Fruit fly (Drosophila melanogaster) whole organism, embryonic: ENCODE data around the gene Hacd1.

Source experiments
- Abd-B ChIP-seq: fragments of 200-800 bp; sonication (Bioruptor generic); optimal IDR thresholded peaks from 2 replicates; lab custom pipeline; 2018; ENCODE audit warnings: missing biosample characterization, mild to moderate bottlenecking, missing genetic modification characterization, moderate library complexity
- CG11398 ChIP-seq: fragments of 200-800 bp; sonication (Bioruptor generic); optimal IDR thresholded peaks from 2 replicates; lab custom pipeline; 2016; ENCODE audit warnings: missing biosample characterization, missing genetic modification characterization
- CG13296 ChIP-seq: fragments of 200-800 bp; sonication (Bioruptor generic); optimal IDR thresholded peaks from 3 replicates; lab custom pipeline; 2018; ENCODE audit warnings: missing biosample characterization, mild to moderate bottlenecking, missing genetic modification characterization
- CG15479 ChIP-seq: fragments of 200-800 bp; sonication (Bioruptor generic); optimal IDR thresholded peaks from 3 replicates; lab custom pipeline; 2019; ENCODE audit warnings: missing biosample characterization, mild to moderate bottlenecking, missing genetic modification characterization, moderate library complexity
- CG17829 ChIP-seq: fragments of 200-800 bp; optimal IDR thresholded peaks from 2 replicates; lab custom pipeline; 2019; ENCODE audit warnings: missing biosample characterization, mild to moderate bottlenecking, missing genetic modification characterization, moderate library complexity
- CG1832 ChIP-seq: fragments of 200-800 bp; sonication (Bioruptor generic); optimal IDR thresholded peaks from 2 replicates; lab custom pipeline; 2017; ENCODE audit warnings: missing biosample characterization, mild to moderate bottlenecking, missing genetic modification characterization, inconsistent platforms
- CG3163 ChIP-seq: fragments of 200-800 bp; sonication (Bioruptor generic); optimal IDR thresholded peaks from 3 replicates; lab custom pipeline; 2016; ENCODE audit warnings: missing biosample characterization, missing genetic modification characterization
- CG3726 ChIP-seq: fragments of 200-800 bp; sonication (Bioruptor generic); IDR thresholded peaks from 3 replicates; pipeline ENCODE4, ENCODE4 v1.3.6; 2022; ENCODE audit warnings: missing biosample characterization, missing genetic modification characterization
- CG6254 ChIP-seq: fragments of 200-800 bp; sonication (Bioruptor generic); optimal IDR thresholded peaks from 3 replicates; lab custom pipeline; 2017; ENCODE audit warnings: mild to moderate bottlenecking, missing biosample characterization, missing genetic modification reagents, missing genetic modification characterization
- CG7786 ChIP-seq: fragments of 200-800 bp; sonication (Bioruptor generic); optimal IDR thresholded peaks from 2 replicates; lab custom pipeline; 2016; ENCODE audit warnings: missing biosample characterization, missing genetic modification characterization
- CG8478 ChIP-seq: fragments of >200 bp; optimal IDR thresholded peaks from 2 replicates; lab custom pipeline; 2018
- CTCF ChIP-seq: fragments of 200-800 bp; sonication (Bioruptor generic); optimal IDR thresholded peaks from 2 replicates; lab custom pipeline; 2017; ENCODE audit warnings: missing biosample characterization, mild to moderate bottlenecking, missing genetic modification characterization, moderate library complexity
- Camta ChIP-seq: fragments of 200-800 bp; sonication (Bioruptor generic); optimal IDR thresholded peaks from 2 replicates; lab custom pipeline; 2016; ENCODE audit warnings: missing biosample characterization, missing genetic modification characterization
- Drgx ChIP-seq: fragments of 200-800 bp; sonication (Bioruptor generic); IDR thresholded peaks from 2 replicates; pipeline ENCODE4 v1.3.6; 2022; ENCODE audit warnings: missing biosample characterization, missing genetic modification characterization
- Ets65A ChIP-seq: fragments of 200-800 bp; sonication (Bioruptor generic); peaks from one replicate; lab custom pipeline; 2016; ENCODE audit warnings: missing biosample characterization, missing genetic modification characterization
- Hmx ChIP-seq: fragments of 200-800 bp; sonication (Bioruptor generic); optimal IDR thresholded peaks from 2 replicates; lab custom pipeline; 2016; ENCODE audit warnings: missing biosample characterization, missing genetic modification characterization
- Lhr ChIP-seq: fragments of 200-800 bp; sonication (Bioruptor generic); optimal IDR thresholded peaks from 3 replicates; lab custom pipeline; 2017; ENCODE audit warnings: mild to moderate bottlenecking, missing biosample characterization, missing genetic modification reagents, missing genetic modification characterization
- NFAT ChIP-seq: fragments of 200-800 bp; sonication (Bioruptor generic); IDR thresholded peaks from 2 replicates; pipeline ENCODE4 v1.3.6; 2022; ENCODE audit warnings: missing biosample characterization, missing genetic modification characterization
- Nf-YB ChIP-seq: fragments of 200-800 bp; sonication (Bioruptor generic); optimal IDR thresholded peaks from 3 replicates; lab custom pipeline; 2019; ENCODE audit warnings: missing biosample characterization, mild to moderate bottlenecking, missing genetic modification characterization, moderate library complexity
- Nf-YC ChIP-seq: fragments of 200-800 bp; optimal IDR thresholded peaks from 3 replicates; lab custom pipeline; 2019; ENCODE audit warnings: missing biosample characterization, mild to moderate bottlenecking, missing genetic modification characterization, moderate library complexity
- Sin3A ChIP-seq: fragments of >200 bp; optimal IDR thresholded peaks from 2 replicates; lab custom pipeline; 2018
- Sry-δ ChIP-seq: fragments of 200-800 bp; sonication (Bioruptor generic); optimal IDR thresholded peaks from 2 replicates; lab custom pipeline; 2016; ENCODE audit warnings: missing biosample characterization, missing genetic modification characterization
- Trl ChIP-seq, 3 experiments: fragments of >200 bp in 2 of 3; fragments of 200-800 bp in 1 of 3; sonication (Bioruptor generic) in 1 of 3; optimal IDR thresholded peaks; 2 replicates in 1 of 3; 3 replicates in 2 of 3; lab custom pipeline; 2016 to 2017; ENCODE audit warnings: missing biosample characterization in 1 of 3, missing genetic modification characterization in 1 of 3
- cg ChIP-seq: fragments of 200-800 bp; sonication (Bioruptor generic); optimal IDR thresholded peaks from 3 replicates; lab custom pipeline; 2019; ENCODE audit warnings: missing biosample characterization, mild to moderate bottlenecking, missing genetic modification characterization, moderate library complexity
- ci ChIP-seq: fragments of 200-800 bp; sonication (Bioruptor generic); IDR thresholded peaks from 3 replicates; pipeline ENCODE4 v1.3.6; 2022; ENCODE audit warnings: missing biosample characterization, missing genetic modification characterization
- disco-r ChIP-seq: fragments of 200-800 bp; sonication (Bioruptor generic); optimal IDR thresholded peaks from 2 replicates; lab custom pipeline; 2016; ENCODE audit warnings: missing biosample characterization, missing genetic modification characterization
- fd3F ChIP-seq: fragments of 200-800 bp; sonication (Bioruptor generic); optimal IDR thresholded peaks from 2 replicates; lab custom pipeline; 2018; ENCODE audit warnings: missing biosample characterization, mild to moderate bottlenecking, missing genetic modification characterization, moderate library complexity
- fu2 ChIP-seq: fragments of 200-800 bp; sonication (Bioruptor generic); optimal IDR thresholded peaks from 2 replicates; lab custom pipeline; 2016; ENCODE audit warnings: missing biosample characterization, missing genetic modification characterization
- hkb ChIP-seq, 2 experiments: fragments of 200-800 bp in 1 of 2; fragments of >200 bp in 1 of 2; sonication (Bioruptor generic) in 1 of 2; IDR thresholded peaks in 1 of 2; optimal IDR thresholded peaks in 1 of 2; 2 replicates each; pipeline versions ENCODE4 v1.3.6 to Lab custom; 2017 to 2022; ENCODE audit warnings: missing biosample characterization in 1 of 2, missing genetic modification characterization in 1 of 2
- insv ChIP-seq, 2 experiments: fragments of 200-800 bp; sonication (Bioruptor generic); optimal IDR thresholded peaks; 3 replicates each; lab custom pipeline; 2016 to 2018; ENCODE audit warnings: missing biosample characterization in 2 of 2, missing genetic modification characterization in 2 of 2
- jing ChIP-seq: fragments of 200-800 bp; sonication (Bioruptor generic); optimal IDR thresholded peaks from 2 replicates; lab custom pipeline; 2018; ENCODE audit warnings: missing biosample characterization, mild to moderate bottlenecking, missing genetic modification characterization
- mam ChIP-seq: fragments of 200-800 bp; sonication (Bioruptor generic); optimal IDR thresholded peaks from 3 replicates; lab custom pipeline; 2016; ENCODE audit warnings: missing biosample characterization, missing genetic modification characterization
- mirr ChIP-seq: fragments of 200-800 bp; sonication (Bioruptor generic); optimal IDR thresholded peaks from 3 replicates; lab custom pipeline; 2018; ENCODE audit warnings: missing biosample characterization, mild to moderate bottlenecking, missing genetic modification characterization
- nerfin-1 ChIP-seq: fragments of 200-800 bp; sonication (Bioruptor generic); optimal IDR thresholded peaks from 3 replicates; lab custom pipeline; 2019; ENCODE audit warnings: missing biosample characterization, mild to moderate bottlenecking, missing genetic modification characterization, moderate library complexity
- nmo ChIP-seq: fragments of 200-800 bp; sonication (Bioruptor generic); optimal IDR thresholded peaks from 2 replicates; lab custom pipeline; 2018; ENCODE audit warnings: missing biosample characterization, mild to moderate bottlenecking, missing genetic modification characterization, moderate library complexity
- sd ChIP-seq: fragments of 200-800 bp; sonication (Bioruptor generic); optimal IDR thresholded peaks from 3 replicates; lab custom pipeline; 2018; ENCODE audit warnings: missing biosample characterization, mild to moderate bottlenecking, missing genetic modification characterization, moderate library complexity
- so ChIP-seq: fragments of 200-800 bp; sonication (Bioruptor generic); IDR thresholded peaks from 3 replicates; pipeline ENCODE4 v1.3.6; 2022; ENCODE audit warnings: missing biosample characterization, missing genetic modification characterization
- tgo ChIP-seq: fragments of 200-800 bp; sonication (Bioruptor generic); IDR thresholded peaks from 3 replicates; pipeline ENCODE4 v1.3.6; 2022; ENCODE audit warnings: missing biosample characterization, missing genetic modification characterization
- tna ChIP-seq: fragments of 200-800 bp; sonication (Bioruptor generic); IDR thresholded peaks from 2 replicates; pipeline ENCODE4 v1.3.6; 2022; ENCODE audit warnings: missing biosample characterization, missing genetic modification characterization; ENCODE audit not compliant: partially characterized antibody
- ttk ChIP-seq: fragments of 200-800 bp; sonication (Bioruptor generic); IDR thresholded peaks from 2 replicates; pipeline ENCODE4 v2.1.2; 2022; ENCODE audit warnings: missing biosample characterization, missing genetic modification characterization
- usp ChIP-seq: fragments of >200 bp; optimal IDR thresholded peaks from 2 replicates; lab custom pipeline; 2017; ENCODE audit warnings: missing biosample characterization, missing genetic modification characterization

Gene Hacd1

dm6 chr2L:12004211-12004979 lies 2.3 kb upstream of the Hacd1 start (continued):
- peak; percentile 30 for TF ChIP-seq mam (GFP tag; lab: Kevin White, UChicago)
- no peak for TF ChIP-seq ttk (GFP tag; lab: Robert Waterston, UW)
- TF ChIP-seq CG3163 (GFP tag; lab: Kevin White, UChicago) = no peak
- no peak for TF ChIP-seq tgo (GFP tag; lab: Robert Waterston, UW)
- TF ChIP-seq fu2 = no peak
- TF ChIP-seq tna (GFP tag; lab: Robert Waterston, UW) = no peak
- TF ChIP-seq CG7786 (GFP tag; lab: Kevin White, UChicago) = no peak
- no peak for TF ChIP-seq Trl (optimal IDR thresholded peaks at IDR 0.05; lab: Kevin White, UChicago)
- TF ChIP-seq Trl (GFP tag; optimal IDR thresholded peaks at IDR 0.05; lab: Kevin White, UChicago) = peak; percentile 79
- peak; percentile 72 for TF ChIP-seq Camta
- no peak for TF ChIP-seq so
- TF ChIP-seq Drgx (GFP tag; lab: Robert Waterston, UW) = no peak
- TF ChIP-seq fd3F (GFP tag; lab: Kevin White, UChicago) = no peak
- no peak for TF ChIP-seq Hmx (GFP tag; lab: Kevin White, UChicago)
- TF ChIP-seq CG6254 = peak; percentile 58
- TF ChIP-seq NFAT (GFP tag; lab: Robert Waterston, UW) = no peak
- peak; percentile 86 for TF ChIP-seq CG11398 (GFP tag; lab: Kevin White, UChicago)
- TF ChIP-seq usp (GFP tag; lab: Kevin White, UChicago) = no peak

DNA sequence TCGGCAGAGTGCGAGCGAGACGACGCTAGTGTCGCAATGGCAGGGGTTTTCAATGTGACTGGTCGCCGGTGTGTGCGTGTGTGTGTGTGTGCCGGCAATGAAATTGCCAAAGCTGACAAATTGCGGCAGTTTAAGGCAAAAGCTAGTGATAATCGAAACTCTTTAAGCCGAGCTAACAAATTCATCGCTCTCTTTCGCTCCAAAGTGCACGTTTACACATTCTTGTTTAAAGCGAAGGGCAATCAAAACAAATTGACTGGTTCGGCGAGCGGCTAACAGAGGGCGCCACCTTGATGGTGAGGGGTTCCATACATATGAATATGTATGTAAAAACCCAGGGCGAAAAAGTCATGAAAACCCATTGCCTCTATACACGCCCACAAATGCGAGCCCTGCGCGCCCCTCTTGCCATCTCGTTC lies 1.7 kb upstream of the Hacd1 start:
- TF ChIP-seq jing (GFP tag; lab: Kevin White, UChicago) = peak; percentile 48
- TF ChIP-seq mirr (GFP tag; lab: Kevin White, UChicago) = no peak
- peak; percentile 92 for TF ChIP-seq CG1832 (GFP tag; lab: Kevin White, UChicago)
- TF ChIP-seq CG15479 (GFP tag; lab: Kevin White, UChicago) = peak; percentile 73
- peak; percentile 96 for TF ChIP-seq CTCF (GFP tag; lab: Kevin White, UChicago)
- no peak for TF ChIP-seq CG13296 (GFP tag; lab: Kevin White, UChicago)
- TF ChIP-seq nmo (GFP tag; lab: Kevin White, UChicago) = peak; percentile 13
- TF ChIP-seq disco-r (GFP tag; lab: Kevin White, UChicago) = no peak
- peak; percentile 62 for TF ChIP-seq CG8478 (lab: Kevin White, UChicago)
- peak; percentile 95 for TF ChIP-seq sd (tag; lab: Kevin White, UChicago)
- TF ChIP-seq Sin3A = peak; percentile 25
- TF ChIP-seq insv (GFP tag; optimal IDR thresholded peaks at IDR 0.05; lab: Kevin White, UChicago) = peak in 1 of 2 experiments; percentile 48
- TF ChIP-seq CG3726 (GFP tag; lab: Robert Waterston, UW) = no peak
- no peak for TF ChIP-seq Sry-δ
- TF ChIP-seq nerfin-1 (tag; lab: Kevin White, UChicago) = peak; percentile 67
- TF ChIP-seq cg (GFP tag; lab: Kevin White, UChicago) = peak; percentile 94
- peak; percentile 57 for TF ChIP-seq Lhr (GFP tag; lab: Kevin White, UChicago)
- TF ChIP-seq Nf-YC (tag; lab: Kevin White, UChicago) = peak; percentile 97
- no peak for TF ChIP-seq ci
- peak; percentile 38 for TF ChIP-seq CG17829 (tag; lab: Kevin White, UChicago)
- peak; percentile 33 for TF ChIP-seq CG3163 (GFP tag; lab: Kevin White, UChicago)
- TF ChIP-seq hkb (optimal IDR thresholded peaks at IDR 0.05; lab: Kevin White, UChicago) = peak; percentile 46
- no peak for TF ChIP-seq hkb (GFP tag; IDR thresholded peaks at IDR 0.05; lab: Robert Waterston, UW)
- peak; percentile 56 for TF ChIP-seq Abd-B
- peak; percentile 96 for TF ChIP-seq Nf-YB
- peak; percentile 7 for TF ChIP-seq Ets65A
